Worm (Caenorhabditis elegans) whole organism, late embryonic: ENCODE measurements around the gene str-206.

Experiments used
- C08G9.2 ChIP-seq: sonication (generic microtip); optimal IDR thresholded peaks from 2 replicates; lab custom pipeline; 2016; ENCODE audit warnings: mild to moderate bottlenecking, missing genetic modification characterization, moderate library complexity, missing compliant biosample characterization
- C38D4.7 ChIP-seq: fragments of 200-800 bp; sonication (Bioruptor generic); optimal IDR thresholded peaks from 2 replicates; lab custom pipeline; 2018; ENCODE audit warnings: mild to moderate bottlenecking, missing genetic modification characterization, moderate library complexity, missing compliant biosample characterization
- K02D7.2 ChIP-seq: sonication (generic microtip); optimal IDR thresholded peaks from 2 replicates; lab custom pipeline; 2017; ENCODE audit warnings: mild to moderate bottlenecking, missing genetic modification characterization, missing compliant biosample characterization
- K09A11.1 ChIP-seq: sonication (generic microtip); optimal IDR thresholded peaks from 2 replicates; lab custom pipeline; 2017; ENCODE audit warnings: antibody characterized with exemption, mild to moderate bottlenecking, missing genetic modification characterization, missing compliant biosample characterization; ENCODE audit not compliant: insufficient read depth
- T23F11.4 ChIP-seq: fragments of 200-800 bp; sonication (Bioruptor generic); optimal IDR thresholded peaks from 2 replicates; lab custom pipeline; 2018; ENCODE audit warnings: mild to moderate bottlenecking, missing genetic modification characterization, missing compliant biosample characterization
- Y22D7AL.16 ChIP-seq: sonication (generic microtip); optimal IDR thresholded peaks from 2 replicates; lab custom pipeline; 2016; ENCODE audit warnings: missing genetic modification characterization, missing compliant biosample characterization
- ahr-1 ChIP-seq: sonication (generic microtip); optimal IDR thresholded peaks from 2 replicates; lab custom pipeline; 2016; ENCODE audit warnings: missing genetic modification characterization, missing compliant biosample characterization
- ama-1 ChIP-seq: fragments of 150-350 bp; optimal IDR thresholded peaks from 2 replicates; lab custom pipeline; 2014
- ceh-14 ChIP-seq: sonication (generic microtip); optimal IDR thresholded peaks from 2 replicates; lab custom pipeline; 2016; ENCODE audit warnings: missing genotype, missing genetic modification characterization, missing compliant biosample characterization
- ceh-18 ChIP-seq: sonication (generic microtip); optimal IDR thresholded peaks from 2 replicates; lab custom pipeline; 2016; ENCODE audit warnings: missing genetic modification characterization, missing compliant biosample characterization
- ceh-19 ChIP-seq: fragments of 200-800 bp; sonication (Bioruptor generic); optimal IDR thresholded peaks from 2 replicates; lab custom pipeline; 2018; ENCODE audit warnings: mild to moderate bottlenecking, missing genetic modification characterization, missing compliant biosample characterization
- ceh-2 ChIP-seq: sonication (generic microtip); optimal IDR thresholded peaks from 2 replicates; lab custom pipeline; 2016; ENCODE audit warnings: missing genotype, missing genetic modification characterization, missing compliant biosample characterization
- ceh-22 ChIP-seq: sonication (generic microtip); optimal IDR thresholded peaks from 2 replicates; lab custom pipeline; 2017; ENCODE audit warnings: missing biosample characterization, missing genetic modification characterization
- ceh-24 ChIP-seq: sonication (generic microtip); optimal IDR thresholded peaks from 2 replicates; lab custom pipeline; 2016; ENCODE audit warnings: mild to moderate bottlenecking, missing genetic modification characterization, missing compliant biosample characterization
- ceh-34 ChIP-seq: sonication (generic microtip); optimal IDR thresholded peaks from 2 replicates; lab custom pipeline; 2016; ENCODE audit warnings: mild to moderate bottlenecking, missing genetic modification characterization, missing compliant biosample characterization
- ceh-48 ChIP-seq: sonication (generic microtip); optimal IDR thresholded peaks from 2 replicates; lab custom pipeline; 2016; ENCODE audit warnings: missing genetic modification characterization, inconsistent platforms, missing compliant biosample characterization
- ceh-9 ChIP-seq: sonication (generic microtip); optimal IDR thresholded peaks from 2 replicates; lab custom pipeline; 2016; ENCODE audit warnings: mild to moderate bottlenecking, missing genetic modification characterization, inconsistent platforms, missing compliant biosample characterization
- che-1 ChIP-seq: sonication (generic microtip); optimal IDR thresholded peaks from 2 replicates; lab custom pipeline; 2016; ENCODE audit warnings: mild to moderate bottlenecking, missing genetic modification characterization, missing compliant biosample characterization
- dmd-4 ChIP-seq: sonication (generic microtip); optimal IDR thresholded peaks from 2 replicates; lab custom pipeline; 2016; ENCODE audit warnings: borderline replicate concordance, missing genetic modification characterization, missing compliant biosample characterization
- dve-1 ChIP-seq: sonication (generic microtip); optimal IDR thresholded peaks from 2 replicates; lab custom pipeline; 2017; ENCODE audit warnings: antibody characterized with exemption, mild to moderate bottlenecking, missing genetic modification characterization, missing compliant biosample characterization
- elt-2 ChIP-seq: sonication (generic microtip); optimal IDR thresholded peaks from 2 replicates; lab custom pipeline; 2016; ENCODE audit warnings: missing genetic modification reagents, missing genetic modification characterization, missing compliant biosample characterization
- ets-4 ChIP-seq: sonication (generic microtip); optimal IDR thresholded peaks from 2 replicates; lab custom pipeline; 2016; ENCODE audit warnings: missing genetic modification characterization, missing compliant biosample characterization
- fax-1 ChIP-seq: sonication (generic microtip); optimal IDR thresholded peaks from 2 replicates; lab custom pipeline; 2016; ENCODE audit warnings: missing genotype, missing genetic modification characterization, missing compliant biosample characterization
- fkh-10 ChIP-seq: fragments of 150-350 bp; optimal IDR thresholded peaks from 2 replicates; lab custom pipeline; 2014; ENCODE audit warnings: missing biosample characterization, missing genetic modification reagents, missing genetic modification characterization
- fkh-6 ChIP-seq: sonication (generic microtip); optimal IDR thresholded peaks from 2 replicates; lab custom pipeline; 2016; ENCODE audit warnings: missing genetic modification characterization, missing compliant biosample characterization
- gmeb-2 ChIP-seq: sonication (generic microtip); optimal IDR thresholded peaks from 2 replicates; lab custom pipeline; 2016; ENCODE audit warnings: missing genetic modification characterization, inconsistent platforms, missing compliant biosample characterization
- hlh-13 ChIP-seq: fragments of 200-800 bp; sonication (Bioruptor generic); optimal IDR thresholded peaks from 2 replicates; lab custom pipeline; 2018; ENCODE audit warnings: mild to moderate bottlenecking, missing genetic modification characterization, missing compliant biosample characterization
- hlh-15 ChIP-seq: sonication (generic microtip); optimal IDR thresholded peaks from 2 replicates; lab custom pipeline; 2016; ENCODE audit warnings: missing genetic modification characterization, missing compliant biosample characterization
- hlh-6 ChIP-seq: sonication (generic microtip); optimal IDR thresholded peaks from 2 replicates; lab custom pipeline; 2016; ENCODE audit warnings: missing genotype, missing genetic modification characterization, missing compliant biosample characterization
- hlh-8 ChIP-seq: sonication (generic microtip); optimal IDR thresholded peaks from 2 replicates; lab custom pipeline; 2016; ENCODE audit warnings: missing genotype, missing genetic modification characterization, missing compliant biosample characterization
- madf-2 ChIP-seq: sonication (generic microtip); optimal IDR thresholded peaks from 2 replicates; lab custom pipeline; 2017; ENCODE audit warnings: missing genetic modification characterization, missing compliant biosample characterization
- nfya-1 ChIP-seq: sonication (generic microtip); optimal IDR thresholded peaks from 2 replicates; lab custom pipeline; 2017; ENCODE audit warnings: missing genetic modification characterization, mild to moderate bottlenecking, missing compliant biosample characterization, antibody characterized with exemption, moderate library complexity
- nhr-11 ChIP-seq: fragments of 150-350 bp; optimal IDR thresholded peaks from 2 replicates; lab custom pipeline; 2014; ENCODE audit warnings: missing biosample characterization, missing genetic modification characterization
- nhr-232 ChIP-seq: sonication (generic microtip); optimal IDR thresholded peaks from 2 replicates; lab custom pipeline; 2016; ENCODE audit warnings: missing genetic modification characterization, missing compliant biosample characterization
- npax-4 ChIP-seq: sonication (generic microtip); optimal IDR thresholded peaks from 2 replicates; lab custom pipeline; 2016; ENCODE audit warnings: missing genetic modification characterization, missing compliant biosample characterization
- pag-3 ChIP-seq: sonication (generic microtip); optimal IDR thresholded peaks from 2 replicates; lab custom pipeline; 2016; ENCODE audit warnings: missing compliant biosample characterization, missing genetic modification characterization, borderline replicate concordance
- pax-1 ChIP-seq: fragments of 150-350 bp; optimal IDR thresholded peaks from 2 replicates; lab custom pipeline; 2014; ENCODE audit warnings: missing biosample characterization, missing genetic modification characterization
- pqm-1 ChIP-seq: sonication (generic microtip); optimal IDR thresholded peaks from 2 replicates; lab custom pipeline; 2016; ENCODE audit warnings: missing genetic modification characterization, missing compliant biosample characterization
- pros-1 ChIP-seq: fragments of 150-350 bp; optimal IDR thresholded peaks from 2 replicates; lab custom pipeline; 2014; ENCODE audit warnings: missing biosample characterization, missing genetic modification reagents, missing genetic modification characterization
- ref-2 ChIP-seq: sonication (generic microtip); optimal IDR thresholded peaks from 2 replicates; lab custom pipeline; 2016; ENCODE audit warnings: missing genetic modification characterization, missing compliant biosample characterization
- rnt-1 ChIP-seq: sonication (generic microtip); optimal IDR thresholded peaks from 2 replicates; lab custom pipeline; 2016; ENCODE audit warnings: missing genetic modification characterization, missing compliant biosample characterization
- sdc-2 ChIP-seq: sonication (generic microtip); optimal IDR thresholded peaks from 2 replicates; lab custom pipeline; 2016; ENCODE audit warnings: missing genotype, missing genetic modification characterization, missing compliant biosample characterization
- sox-2 ChIP-seq: fragments of 200-800 bp; sonication (Bioruptor generic); IDR thresholded peaks from 2 replicates; pipeline ENCODE4 v1.3.6; 2022; ENCODE audit warnings: missing genetic modification reagents, missing genetic modification characterization, missing compliant biosample characterization
- sox-4 ChIP-seq: sonication (generic microtip); optimal IDR thresholded peaks from 2 replicates; lab custom pipeline; 2017; ENCODE audit warnings: mild to moderate bottlenecking, missing genetic modification characterization, inconsistent platforms, missing compliant biosample characterization
- tbx-2 ChIP-seq: sonication (generic microtip); optimal IDR thresholded peaks from 2 replicates; lab custom pipeline; 2016; ENCODE audit warnings: missing genetic modification characterization, missing compliant biosample characterization
- tbx-7 ChIP-seq: sonication (generic microtip); optimal IDR thresholded peaks from 2 replicates; lab custom pipeline; 2016; ENCODE audit warnings: missing genotype, missing genetic modification characterization, missing compliant biosample characterization
- ttx-3 ChIP-seq: sonication (generic microtip); optimal IDR thresholded peaks from 2 replicates; lab custom pipeline; 2016; ENCODE audit warnings: missing genetic modification reagents, missing genetic modification characterization, missing compliant biosample characterization
- unc-3 ChIP-seq, 2 experiments: fragments of 200-800 bp in 1 of 2; sonication (Bioruptor generic) in 1 of 2; sonication (generic microtip) in 1 of 2; conservative IDR thresholded peaks in 1 of 2; optimal IDR thresholded peaks in 1 of 2; 2 replicates each; pipeline versions ENCODE4 v1.3.6 to Lab custom; 2016 to 2022; ENCODE audit warnings: missing compliant biosample characterization in 2 of 2, missing genetic modification characterization in 2 of 2, missing genetic modification reagents in 1 of 2
- unc-42 ChIP-seq: sonication (generic microtip); optimal IDR thresholded peaks from 2 replicates; lab custom pipeline; 2016; ENCODE audit warnings: missing genotype, missing genetic modification characterization, missing compliant biosample characterization
- unc-55 ChIP-seq: sonication (generic microtip); optimal IDR thresholded peaks from 2 replicates; lab custom pipeline; 2017; ENCODE audit warnings: missing biosample characterization, missing genetic modification reagents, missing genetic modification characterization
- unc-86 ChIP-seq: sonication (generic microtip); optimal IDR thresholded peaks from 2 replicates; lab custom pipeline; 2016; ENCODE audit warnings: missing genetic modification characterization, missing compliant biosample characterization
- ztf-16 ChIP-seq: sonication (generic microtip); optimal IDR thresholded peaks from 2 replicates; lab custom pipeline; 2017; ENCODE audit warnings: missing genetic modification characterization, missing compliant biosample characterization

str-206 gene

DNA sequence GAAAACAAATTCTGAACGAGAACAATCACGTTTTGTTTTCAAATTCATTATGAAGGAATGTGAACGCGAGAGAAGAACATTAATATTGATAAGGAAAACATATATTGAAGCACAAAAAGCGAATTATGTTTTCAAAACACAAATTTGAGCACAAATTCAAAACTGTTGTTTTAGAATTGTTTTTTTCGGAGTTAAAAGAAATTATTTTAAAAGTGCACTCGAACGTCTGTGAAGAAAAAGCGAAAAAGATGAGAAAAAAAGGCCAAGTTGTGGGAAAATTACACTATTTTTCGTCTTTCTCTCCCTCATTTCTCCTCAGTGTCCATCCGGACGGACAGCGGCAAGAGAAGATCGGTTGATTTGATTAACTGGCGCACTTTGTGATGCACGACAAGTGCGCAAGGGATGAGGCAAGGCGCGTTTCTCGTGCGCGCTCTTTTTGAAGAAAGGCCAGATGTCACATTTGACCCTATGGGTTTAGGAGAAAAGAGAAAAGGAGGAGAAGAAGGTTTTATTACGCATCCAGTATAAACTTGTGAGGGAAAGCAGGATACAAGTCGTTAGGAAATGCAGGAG is 49.4 kb downstream of the str-206 start, which contains the start of gene mrck-1:
Gene mrck-1, minus strand, starts transcription at position 51 of the 576 bp plus-strand sequence.
- TF ChIP-seq ceh-48 (tag; lab: Kevin White, UChicago), result peak; percentile 76
- TF ChIP-seq hlh-6 (tag; lab: Kevin White, UChicago), result no peak
- peak; percentile 41 for TF ChIP-seq hlh-15 (tag; lab: Kevin White, UChicago)
- peak; percentile 45 for TF ChIP-seq unc-86
- TF ChIP-seq ceh-2 (tag; lab: Kevin White, UChicago), result peak; percentile 74
- TF ChIP-seq ceh-9, result no peak
- peak; percentile 80 for TF ChIP-seq dve-1 (tag; lab: Kevin White, UChicago)
- peak; percentile 89 for TF ChIP-seq ceh-34 (tag; lab: Kevin White, UChicago)
- TF ChIP-seq pag-3, result peak; percentile 67
- peak; percentile 63 for TF ChIP-seq che-1
- TF ChIP-seq tbx-7 (tag; lab: Kevin White, UChicago), result peak; percentile 11
- TF ChIP-seq Y22D7AL.16 (tag; lab: Kevin White, UChicago), result peak; percentile 51
- peak; percentile 83 for TF ChIP-seq ztf-16 (tag; lab: Kevin White, UChicago)
- peak; percentile 76 for TF ChIP-seq elt-2 (tag; lab: Kevin White, UChicago)
- peak; percentile 53 for TF ChIP-seq C38D4.7 (GFP tag; lab: Kevin White, UChicago)
- peak; percentile 94 for TF ChIP-seq pros-1 (tag; lab: Kevin White, UChicago)
- TF ChIP-seq unc-3 (GFP tag; conservative IDR thresholded peaks at IDR 0.05; lab: Robert Waterston, UW), result peak; percentile 74
- TF ChIP-seq unc-3 (tag; optimal IDR thresholded peaks at IDR 0.05; lab: Kevin White, UChicago), result peak; percentile 72
- peak; percentile 97 for TF ChIP-seq unc-55 (GFP tag; lab: Kevin White, UChicago)
- peak; percentile 66 for TF ChIP-seq K02D7.2 (tag; lab: Kevin White, UChicago)
- peak; percentile 38 for TF ChIP-seq pqm-1 (tag; lab: Kevin White, UChicago)
- peak; percentile 18 for TF ChIP-seq hlh-13 (GFP tag; lab: Kevin White, UChicago)
- TF ChIP-seq npax-4 (tag; lab: Kevin White, UChicago), result peak; percentile 40
- TF ChIP-seq sdc-2, result peak; percentile 80
- TF ChIP-seq sox-2 (GFP tag; lab: Robert Waterston, UW), result peak; percentile 44; the same call in 1 of the 2 replicates
- TF ChIP-seq nhr-11 (tag; lab: Kevin White, UChicago), result no peak
- TF ChIP-seq ttx-3, result peak; percentile 64
- peak; percentile 77 for TF ChIP-seq sox-4
- TF ChIP-seq rnt-1, result peak; percentile 93
- peak; percentile 77 for TF ChIP-seq fkh-10 (GFP tag; lab: Kevin White, UChicago)
- TF ChIP-seq C08G9.2 (tag; lab: Kevin White, UChicago), result peak; percentile 58
- peak; percentile 78 for TF ChIP-seq T23F11.4 (GFP tag; lab: Kevin White, UChicago)
- peak; percentile 59 for TF ChIP-seq nhr-232
- peak; percentile 67 for TF ChIP-seq gmeb-2 (tag; lab: Kevin White, UChicago)
- peak; percentile 67 for TF ChIP-seq fax-1 (tag; lab: Kevin White, UChicago)
- peak; percentile 87 for TF ChIP-seq K09A11.1
- peak; percentile 54 for TF ChIP-seq ahr-1 (tag; lab: Kevin White, UChicago)
- TF ChIP-seq fkh-6 (tag; lab: Kevin White, UChicago), result peak; percentile 66
- TF ChIP-seq madf-2 (tag; lab: Kevin White, UChicago), result peak; percentile 96
- peak; percentile 78 for TF ChIP-seq ref-2
- TF ChIP-seq ceh-18 (tag; lab: Kevin White, UChicago), result peak; percentile 93
- TF ChIP-seq tbx-2, result peak; percentile 95
- peak; percentile 19 for TF ChIP-seq ceh-24 (tag; lab: Kevin White, UChicago)
- no peak for TF ChIP-seq ama-1 (lab: Kevin White, UChicago)
- TF ChIP-seq unc-42, result peak; percentile 100
- TF ChIP-seq ceh-19 (GFP tag; lab: Kevin White, UChicago), result peak; percentile 76
- peak; percentile 96 for TF ChIP-seq nfya-1
- TF ChIP-seq dmd-4 (tag; lab: Kevin White, UChicago), result peak; percentile 16
- peak; percentile 2 for TF ChIP-seq ceh-22
- peak; percentile 96 for TF ChIP-seq hlh-8 (tag; lab: Kevin White, UChicago)
- TF ChIP-seq ceh-14 (tag; lab: Kevin White, UChicago), result peak; percentile 95
- peak; percentile 54 for TF ChIP-seq ets-4 (tag; lab: Kevin White, UChicago)
- TF ChIP-seq pax-1, result no peak
